Worm (Caenorhabditis elegans): Measurements from ENCODE around the gene dap-3.

DNA sequence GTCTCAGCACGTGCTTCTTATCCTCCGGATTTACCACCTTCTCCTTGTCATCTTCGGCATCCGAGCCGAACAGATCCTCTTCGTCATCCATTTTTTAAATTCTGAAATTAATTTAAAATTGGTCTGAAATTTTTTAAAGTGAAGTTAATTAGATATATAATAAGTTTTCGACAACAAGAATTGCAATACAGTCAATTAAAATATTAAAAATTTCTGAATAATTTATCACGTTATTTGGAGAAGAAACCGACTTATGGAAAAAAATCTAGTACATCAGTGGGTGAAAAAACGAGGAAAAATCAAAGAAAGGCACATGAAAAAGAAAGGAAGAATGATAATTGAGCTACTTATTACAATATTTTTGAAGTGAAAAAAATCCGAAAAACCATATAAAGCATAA is 24.6 kb downstream of the dap-3 start, which contains the start of gene taf-13:
- no peak for TF ChIP-seq hlh-6 (tag; optimal IDR thresholded peaks at IDR 0.05)
- TF ChIP-seq hlh-8 (tag; optimal IDR thresholded peaks at IDR 0.05) = no peak
- no peak for TF ChIP-seq pax-1 (tag; optimal IDR thresholded peaks at IDR 0.05)
- TF ChIP-seq tbx-7 (tag; optimal IDR thresholded peaks at IDR 0.05) = no peak
- TF ChIP-seq gmeb-2 (tag; optimal IDR thresholded peaks at IDR 0.05) = no peak
